Worm (Caenorhabditis elegans) whole organism, L4 larva: Measurements from ENCODE around the gene tag-307.
A peak's percentile ranks its signal among the peaks of the same experiment; 100 is the strongest.

Experiments
- D1046.2 ChIP-seq: fragments of 200-800 bp; sonication (Bioruptor generic); IDR thresholded peaks from 2 replicates; pipeline ENCODE4 v1.3.6; 2022; ENCODE audit warnings: missing genetic modification characterization, missing compliant biosample characterization
- F10B5.3 ChIP-seq: sonication (generic microtip); optimal IDR thresholded peaks from 2 replicates; lab custom pipeline; 2016; ENCODE audit warnings: mild to moderate bottlenecking, missing genetic modification characterization, missing compliant biosample characterization
- F44E2.7 ChIP-seq: fragments of 200-800 bp; sonication (Bioruptor generic); IDR thresholded peaks from 2 replicates; pipeline ENCODE4 v2.1.2; 2022; ENCODE audit warnings: missing genetic modification characterization, missing compliant biosample characterization
- R02D3.7 ChIP-seq: fragments of 150-350 bp; sonication (generic microtip); optimal IDR thresholded peaks from 3 replicates; lab custom pipeline; 2014; ENCODE audit warnings: missing biosample characterization, missing genetic modification characterization
- Y105C5A.15 ChIP-seq: fragments of 200-800 bp; sonication (Bioruptor generic); IDR thresholded peaks from 2 replicates; pipeline ENCODE4 v1.3.6; 2022; ENCODE audit warnings: missing genetic modification characterization, missing compliant biosample characterization
- ZK546.5 ChIP-seq, 2 experiments: sonication (generic microtip); optimal IDR thresholded peaks; 2 replicates each; lab custom pipeline; 2017; ENCODE audit warnings: missing biosample characterization in 2 of 2, missing genetic modification characterization in 2 of 2
- ama-1 ChIP-seq: fragments of 150-350 bp; optimal IDR thresholded peaks from 2 replicates; lab custom pipeline; 2014; ENCODE audit warnings: inconsistent platforms, mixed read lengths
- ceh-28 ChIP-seq: fragments of 150-350 bp; optimal IDR thresholded peaks from 2 replicates; lab custom pipeline; 2014; ENCODE audit warnings: missing biosample characterization, missing genetic modification reagents, missing genetic modification characterization
- ceh-32 ChIP-seq: sonication (generic microtip); optimal IDR thresholded peaks from 2 replicates; lab custom pipeline; 2016; ENCODE audit warnings: mild to moderate bottlenecking, missing genetic modification characterization, missing compliant biosample characterization; ENCODE audit not compliant: poor library complexity
- ceh-82 ChIP-seq: sonication (generic microtip); optimal IDR thresholded peaks from 2 replicates; lab custom pipeline; 2017; ENCODE audit warnings: missing biosample characterization, missing genetic modification characterization
- ces-1 ChIP-seq: fragments of 150-350 bp; sonication (generic microtip); optimal IDR thresholded peaks from 4 replicates; lab custom pipeline; 2014; ENCODE audit warnings: missing biosample characterization, missing genetic modification reagents, missing genetic modification characterization
- dmd-6 ChIP-seq: fragments of 200-800 bp; sonication (Bioruptor generic); IDR thresholded peaks from 2 replicates; pipeline ENCODE4 v1.3.6; 2022; ENCODE audit warnings: missing genetic modification reagents, missing genetic modification characterization, missing compliant biosample characterization
- dve-1 ChIP-seq: sonication (generic microtip); optimal IDR thresholded peaks from 2 replicates; lab custom pipeline; 2017; ENCODE audit warnings: antibody characterized with exemption, mild to moderate bottlenecking, missing genetic modification characterization, missing compliant biosample characterization; ENCODE audit not compliant: insufficient read depth
- gei-8 ChIP-seq: fragments of 200-800 bp; sonication (Bioruptor generic); optimal IDR thresholded peaks from 2 replicates; lab custom pipeline; 2018; ENCODE audit warnings: mild to moderate bottlenecking, missing genetic modification characterization, missing compliant biosample characterization
- hlh-11 ChIP-seq: fragments of 200-800 bp; sonication (Bioruptor generic); optimal IDR thresholded peaks from 2 replicates; lab custom pipeline; 2018; ENCODE audit warnings: mild to moderate bottlenecking, missing genetic modification characterization, missing compliant biosample characterization
- jun-1 ChIP-seq: fragments of 150-350 bp; optimal IDR thresholded peaks from 2 replicates; lab custom pipeline; 2014; ENCODE audit warnings: missing biosample characterization, missing genetic modification reagents, missing genetic modification characterization
- lin-29 ChIP-seq: fragments of 200-800 bp; sonication (Bioruptor generic); IDR thresholded peaks from 2 replicates; pipeline ENCODE4 v1.3.6; 2022; ENCODE audit warnings: missing genetic modification reagents, missing genetic modification characterization, missing compliant biosample characterization
- lsy-2 ChIP-seq, 2 experiments: fragments of 150-350 bp in 1 of 2; sonication (generic microtip) in 1 of 2; optimal IDR thresholded peaks; 2 replicates each; lab custom pipeline; 2014 to 2017; ENCODE audit warnings: missing biosample characterization in 2 of 2, missing genetic modification characterization in 2 of 2
- madf-9 ChIP-seq: fragments of 200-800 bp; sonication (Bioruptor generic); conservative IDR thresholded peaks from 2 replicates; pipeline ENCODE4 v1.3.6; 2022; ENCODE audit warnings: missing genetic modification reagents, missing genetic modification characterization, missing compliant biosample characterization
- mep-1 ChIP-seq: fragments of 150-350 bp; sonication (generic microtip); optimal IDR thresholded peaks from 3 replicates; lab custom pipeline; 2014; ENCODE audit warnings: missing biosample characterization, missing genetic modification characterization
- nhr-11 ChIP-seq: fragments of 150-350 bp; optimal IDR thresholded peaks from 2 replicates; lab custom pipeline; 2014; ENCODE audit warnings: missing biosample characterization, missing genetic modification characterization
- nhr-25 ChIP-seq: sonication (generic microtip); optimal IDR thresholded peaks from 2 replicates; lab custom pipeline; 2017; ENCODE audit warnings: missing genetic modification characterization, mild to moderate bottlenecking, missing compliant biosample characterization, antibody characterized with exemption, moderate library complexity, borderline replicate concordance; ENCODE audit not compliant: insufficient read depth
- nhr-42 ChIP-seq: fragments of 200-800 bp; sonication (Bioruptor generic); IDR thresholded peaks from 2 replicates; pipeline ENCODE4 v1.3.6; 2022; ENCODE audit warnings: missing genetic modification characterization, missing compliant biosample characterization
- pha-4 ChIP-seq, 2 experiments: fragments of 150-350 bp in 1 of 2; fragments of 200-800 bp in 1 of 2; sonication (Bioruptor generic) in 1 of 2; IDR thresholded peaks in 1 of 2; optimal IDR thresholded peaks in 1 of 2; 2 replicates each; pipeline versions ENCODE4 v1.3.6 to Lab custom; 2014 to 2022; ENCODE audit warnings: missing genetic modification characterization in 2 of 2, missing genetic modification reagents in 2 of 2, missing biosample characterization in 1 of 2, missing compliant biosample characterization in 1 of 2
- set-16 ChIP-seq: fragments of 200-800 bp; sonication (Bioruptor generic); IDR thresholded peaks from 2 replicates; pipeline ENCODE4 v1.3.6; 2022; ENCODE audit warnings: missing genetic modification reagents, missing genetic modification characterization, missing compliant biosample characterization
- spr-3 ChIP-seq: fragments of 200-800 bp; sonication (Bioruptor generic); optimal IDR thresholded peaks from 2 replicates; lab custom pipeline; 2018; ENCODE audit warnings: mild to moderate bottlenecking, missing genetic modification characterization, missing compliant biosample characterization
- vab-7 ChIP-seq: fragments of 200-800 bp; sonication (Bioruptor generic); IDR thresholded peaks from 2 replicates; pipeline ENCODE4 v1.3.6; 2022; ENCODE audit warnings: missing genetic modification reagents, missing genetic modification characterization, missing compliant biosample characterization
- zfp-3 ChIP-seq: fragments of 200-800 bp; sonication (Bioruptor generic); conservative IDR thresholded peaks from 2 replicates; pipeline ENCODE4 v1.3.6; 2022; ENCODE audit warnings: missing genetic modification reagents, missing genetic modification characterization, missing compliant biosample characterization
- zip-2 ChIP-seq: fragments of 150-350 bp; optimal IDR thresholded peaks from 2 replicates; lab custom pipeline; 2014; ENCODE audit warnings: missing biosample characterization, missing genetic modification characterization
- ztf-7 ChIP-seq: fragments of 150-350 bp; optimal IDR thresholded peaks from 2 replicates; lab custom pipeline; 2014; ENCODE audit warnings: missing biosample characterization, missing genetic modification characterization

Gene tag-307

ce11 chrIII:7891573-7892306 is 34.7 kb upstream of the tag-307 start, which contains the start of the genes ZK688.5 and fahd-1 (continued):
- no peak for TF ChIP-seq D1046.2
- no peak for TF ChIP-seq madf-9 (GFP tag; lab: Robert Waterston, UW)
- TF ChIP-seq ceh-28 (tag; lab: Kevin White, UChicago): no peak
- TF ChIP-seq hlh-11: peak; percentile 91
- no peak for TF ChIP-seq Y105C5A.15 (GFP tag; lab: Robert Waterston, UW)
- no peak; the same call in 1 of the 2 replicates for TF ChIP-seq pha-4 (GFP tag; IDR thresholded peaks at IDR 0.05; lab: Robert Waterston, UW)
- peak; percentile 63 for TF ChIP-seq pha-4 (tag; optimal IDR thresholded peaks at IDR 0.05; lab: Kevin White, UChicago)
- TF ChIP-seq F10B5.3 (tag; lab: Kevin White, UChicago): no peak
- TF ChIP-seq ZK546.5 (tag; optimal IDR thresholded peaks at IDR 0.05; lab: Kevin White, UChicago): no peak
- no peak for TF ChIP-seq jun-1
- no peak for TF ChIP-seq zip-2 (tag; lab: Kevin White, UChicago)
- TF ChIP-seq vab-7 (GFP tag; lab: Robert Waterston, UW): no peak
- TF ChIP-seq, all 104 proteins: peak for 36

DNA sequence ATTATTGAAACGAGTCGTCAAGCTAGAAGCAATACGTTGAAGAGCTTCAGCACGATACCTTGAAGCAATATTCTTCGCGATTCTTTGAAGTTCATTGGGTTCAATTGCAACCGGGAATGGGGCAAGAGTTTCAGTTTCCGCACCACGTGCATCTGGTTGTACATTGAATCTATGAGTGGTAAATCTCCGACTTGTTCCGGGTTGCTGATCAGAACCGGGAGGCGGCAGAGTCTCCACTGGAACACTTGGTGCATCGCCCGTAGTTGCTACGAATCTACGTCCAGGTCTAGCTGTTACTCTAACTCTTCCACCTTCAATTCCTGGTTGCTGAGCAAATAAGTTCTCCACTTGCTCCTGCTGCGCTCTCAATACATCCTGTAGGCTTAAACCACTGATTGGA is 32.0 kb upstream of the tag-307 start:
- TF ChIP-seq spr-3 (GFP tag; lab: Kevin White, UChicago) (no peak), dmd-6 (GFP tag; lab: Robert Waterston, UW) (no peak), D1046.2 (no peak), F44E2.7 (GFP tag; lab: Robert Waterston, UW) (no peak), lsy-2 (tag; optimal IDR thresholded peaks at IDR 0.05; lab: Kevin White, UChicago) (no peak), ceh-32 (tag; lab: Kevin White, UChicago) (no peak), nhr-11 (tag; lab: Kevin White, UChicago) (no peak), vab-7 (GFP tag; lab: Robert Waterston, UW) (no peak), ces-1 (GFP tag; lab: Kevin White, UChicago) (no peak), set-16 (GFP tag; lab: Robert Waterston, UW) (no peak), ama-1 (no peak)
- TF ChIP-seq, all 104 proteins: peak for 0

DNA sequence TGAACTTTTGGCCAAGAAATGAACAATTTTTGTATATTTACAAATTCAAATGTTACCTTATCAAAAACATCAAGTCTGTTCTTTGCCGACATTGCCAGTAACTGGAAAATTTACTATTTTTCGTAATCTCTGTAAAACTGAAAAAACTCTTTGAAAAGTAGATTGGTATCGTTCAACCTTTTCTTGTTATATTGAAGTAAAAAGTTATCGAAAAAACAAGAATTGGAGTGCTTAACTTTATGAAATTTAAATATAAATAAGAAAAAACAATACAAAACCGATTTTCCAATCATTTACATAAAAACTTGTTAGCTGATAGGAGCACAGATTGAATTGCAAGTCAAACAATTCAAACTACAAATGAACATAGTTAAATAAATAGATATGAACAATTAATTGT is 27.8 kb upstream of the tag-307 start, which contains the start of gene ZK688.11:
ZK688.11 (minus strand) TSS at position 101 of the 400 bp plus-strand sequence.
- TF ChIP-seq dve-1 (tag; lab: Kevin White, UChicago): peak; percentile 3
- peak; percentile 27 for TF ChIP-seq mep-1
- no peak for TF ChIP-seq nhr-25 (tag; lab: Kevin White, UChicago)

DNA sequence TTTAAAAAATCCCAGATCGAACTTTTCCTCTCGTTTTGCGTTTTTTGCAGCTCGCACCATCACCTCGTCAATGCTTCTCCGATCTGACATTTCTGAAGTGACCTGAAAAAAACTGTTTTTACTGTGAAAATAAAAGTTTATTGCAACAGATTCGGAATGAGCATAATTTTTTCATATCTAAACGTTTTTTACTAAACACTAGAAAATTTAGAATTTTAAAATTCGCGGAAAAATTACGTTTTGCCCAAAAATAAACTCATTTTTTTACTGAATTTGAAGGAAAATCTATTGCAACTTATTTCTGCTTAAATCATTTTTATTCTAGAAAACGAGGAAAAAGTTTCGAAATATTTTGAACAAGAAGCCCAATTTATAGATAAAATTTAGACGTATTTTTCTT is 25.9 kb upstream of the tag-307 start, which contains the start of gene ZK688.9:
ZK688.9 (minus strand) TSS at position 101 of the 400 bp plus-strand sequence.
- no peak for TF ChIP-seq R02D3.7 (tag; lab: Kevin White, UChicago)
- no peak for TF ChIP-seq ztf-7 (tag; lab: Kevin White, UChicago)
- TF ChIP-seq ZK546.5 (tag; optimal IDR thresholded peaks at IDR 0.05; lab: Kevin White, UChicago): no peak
- TF ChIP-seq ces-1 (GFP tag; lab: Kevin White, UChicago): no peak
- TF ChIP-seq nhr-42 (GFP tag; lab: Robert Waterston, UW): no peak
- TF ChIP-seq lin-29: no peak
- TF ChIP-seq gei-8 (GFP tag; lab: Kevin White, UChicago): no peak
- no peak for TF ChIP-seq ceh-82

DNA sequence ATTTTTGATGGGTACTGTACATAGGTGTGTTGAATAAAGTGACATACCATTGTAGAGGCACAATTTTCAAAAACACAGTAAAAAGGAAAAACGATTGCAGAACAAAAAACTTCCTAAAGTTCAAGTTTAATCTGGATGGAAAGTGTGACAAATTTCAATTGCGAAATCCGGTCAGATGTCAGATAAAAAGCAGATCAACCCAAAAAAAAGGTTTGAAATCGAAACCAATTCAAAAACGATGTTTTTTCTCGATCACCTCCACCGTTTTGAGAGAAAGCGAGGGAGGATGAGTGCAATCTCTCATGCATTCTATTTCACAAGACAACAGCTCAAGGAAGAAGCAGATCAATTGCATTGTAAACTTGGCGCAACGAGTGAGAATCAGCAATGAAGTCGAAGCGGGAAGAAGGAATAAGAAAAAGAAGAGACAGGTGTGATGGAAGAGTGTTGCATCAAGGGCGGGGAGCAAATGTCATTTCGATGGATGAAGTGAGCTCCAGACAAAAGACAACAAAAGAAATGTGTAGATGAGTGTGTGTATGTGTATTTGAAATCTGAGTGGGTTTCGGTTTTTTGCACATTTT is 23.2 kb upstream of the tag-307 start:
- TF ChIP-seq nhr-11 (tag; lab: Kevin White, UChicago): peak; percentile 41
- no peak for TF ChIP-seq zfp-3 (GFP tag; lab: Robert Waterston, UW)
